Fruit fly (Drosophila melanogaster): ENCODE data around the gene ovo.

The ovo gene

DNA sequence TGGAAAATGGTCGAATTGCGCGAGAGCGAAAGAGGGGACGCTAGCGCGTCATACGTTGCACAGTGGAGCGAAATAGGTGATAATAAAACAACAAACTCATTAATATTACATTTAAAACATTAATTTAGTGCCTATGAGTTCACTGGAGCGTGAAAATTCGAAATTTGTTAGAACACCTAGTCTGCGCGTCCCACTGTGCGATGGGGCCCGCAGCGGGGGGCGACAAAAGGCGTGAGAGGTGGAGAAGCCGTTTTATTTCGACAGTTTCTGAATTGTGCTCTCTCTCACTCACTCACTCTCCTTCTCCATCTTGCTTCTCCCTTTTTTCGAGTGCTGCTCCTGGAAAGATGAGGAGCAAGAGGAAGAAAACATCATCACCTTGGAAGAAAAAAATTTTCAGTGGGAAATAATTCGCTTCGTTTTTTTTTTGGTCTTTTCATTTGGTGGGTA, 35.6 kb downstream of the ovo start (continued):
- TF ChIP-seq al (GFP tag; IDR thresholded peaks at IDR 0.05) = peak; percentile 93
- peak; percentile 97 for TF ChIP-seq chn (GFP tag; optimal IDR thresholded peaks at IDR 0.05)
- peak; percentile 96 for TF ChIP-seq H2.0 (GFP tag; IDR thresholded peaks at IDR 0.05)
- TF ChIP-seq HLH54F (GFP tag; optimal IDR thresholded peaks at IDR 0.05) = peak; percentile 94
- TF ChIP-seq az2 (GFP tag; optimal IDR thresholded peaks at IDR 0.05) = peak; percentile 93
- peak; percentile 90 for TF ChIP-seq ERR (GFP tag; optimal IDR thresholded peaks at IDR 0.05)
- peak; percentile 98 for TF ChIP-seq CG14441 (GFP tag; IDR thresholded peaks at IDR 0.05)
- peak; percentile 94 for TF ChIP-seq CG1647 (GFP tag; optimal IDR thresholded peaks at IDR 0.05)
- peak; percentile 92 for TF ChIP-seq HmgZ (tag; optimal IDR thresholded peaks at IDR 0.05)
- peak; percentile 98 for TF ChIP-seq CG12769 (tag; optimal IDR thresholded peaks at IDR 0.05)
- peak; percentile 90 for TF ChIP-seq CG11504 (tag; optimal IDR thresholded peaks at IDR 0.05)
- TF ChIP-seq Antp (GFP tag; optimal IDR thresholded peaks at IDR 0.05) = peak; percentile 97
- no peak for TF ChIP-seq CG8478 (optimal IDR thresholded peaks at IDR 0.05)
- TF ChIP-seq Opbp (GFP tag; IDR thresholded peaks at IDR 0.05; ENCODE audit: partially characterized antibody) = no peak
- TF ChIP-seq CG1602 (GFP tag; optimal IDR thresholded peaks at IDR 0.05) = peak; percentile 89
- TF ChIP-seq lmd (GFP tag; IDR thresholded peaks at IDR 0.05) = peak; percentile 97
- peak; percentile 93 for TF ChIP-seq CG6854 (GFP tag; optimal IDR thresholded peaks at IDR 0.05)
- TF ChIP-seq fd96Cb (tag; optimal IDR thresholded peaks at IDR 0.05) = peak; percentile 91
- peak; percentile 93 for TF ChIP-seq maf-S (GFP tag; optimal IDR thresholded peaks at IDR 0.05)
- TF ChIP-seq aop (GFP tag; IDR thresholded peaks at IDR 0.05) = peak; percentile 60; the same call in 1 of the 2 replicates
- peak; percentile 97 for TF ChIP-seq CG2199 (GFP tag; IDR thresholded peaks at IDR 0.05)
- TF ChIP-seq croc (GFP tag; conservative IDR thresholded peaks at IDR 0.05) = peak; percentile 93
- peak; percentile 88 for TF ChIP-seq dati (GFP tag; IDR thresholded peaks at IDR 0.05)
- peak; percentile 81 for TF ChIP-seq CG15601 (tag; optimal IDR thresholded peaks at IDR 0.05)
- peak; percentile 68 for TF ChIP-seq CG31388 (GFP tag; optimal IDR thresholded peaks at IDR 0.05)
- peak; percentile 94 for TF ChIP-seq CG7786 (GFP tag; optimal IDR thresholded peaks at IDR 0.05)
- peak; percentile 94 for TF ChIP-seq onecut (GFP tag; IDR thresholded peaks at IDR 0.05)
- TF ChIP-seq inv (GFP tag; IDR thresholded peaks at IDR 0.05; ENCODE audit: partially characterized antibody) = peak; percentile 50
- peak; percentile 75 for TF ChIP-seq CG3163 (GFP tag; optimal IDR thresholded peaks at IDR 0.05)
- TF ChIP-seq CTCF (GFP tag; optimal IDR thresholded peaks at IDR 0.05) = peak; percentile 58
- peak; percentile 88 for TF ChIP-seq zen (tag; optimal IDR thresholded peaks at IDR 0.05)
- peak; percentile 98 for TF ChIP-seq slbo (GFP tag; IDR thresholded peaks at IDR 0.05)
- TF ChIP-seq CG10147 (GFP tag; optimal IDR thresholded peaks at IDR 0.05) = peak; percentile 74
- peak; percentile 85 for TF ChIP-seq CG7987 (GFP tag; optimal IDR thresholded peaks at IDR 0.05)
- peak; percentile 87 for TF ChIP-seq Nf-YA (GFP tag; IDR thresholded peaks at IDR 0.05)
- TF ChIP-seq Xrp1 (GFP tag; IDR thresholded peaks at IDR 0.05) = peak; percentile 98
- peak; percentile 90 for TF ChIP-seq CG18262 (tag; optimal IDR thresholded peaks at IDR 0.05)
- TF ChIP-seq GATAe (GFP tag; conservative IDR thresholded peaks at IDR 0.05) = no peak; the same call in 1 of the 2 replicates
- peak; percentile 90 for TF ChIP-seq Vsx1 (GFP tag; optimal IDR thresholded peaks at IDR 0.05)
- peak; percentile 40 for TF ChIP-seq Kr (GFP tag; optimal IDR thresholded peaks at IDR 0.05)
- TF ChIP-seq Rx (GFP tag; IDR thresholded peaks at IDR 0.05) = peak; percentile 98
- TF ChIP-seq CG2712 (tag; optimal IDR thresholded peaks at IDR 0.05) = peak; percentile 93
- TF ChIP-seq Neu2 (GFP tag; optimal IDR thresholded peaks at IDR 0.05; ENCODE audit: borderline replicate concordance) = peak; percentile 87
- peak; percentile 94 for TF ChIP-seq CG30403 (GFP tag; optimal IDR thresholded peaks at IDR 0.05)
- TF ChIP-seq CG17361 (GFP tag; IDR thresholded peaks at IDR 0.05) = peak; percentile 91
- peak; percentile 93 for TF ChIP-seq CG30431 (GFP tag; optimal IDR thresholded peaks at IDR 0.05)
- peak; percentile 93 for TF ChIP-seq org-1 (GFP tag; optimal IDR thresholded peaks at IDR 0.05)
- peak; percentile 87 for TF ChIP-seq CG10565 (GFP tag; optimal IDR thresholded peaks at IDR 0.05)
- peak; percentile 44 for TF ChIP-seq Elba2 (GFP tag; optimal IDR thresholded peaks at IDR 0.05)
- TF ChIP-seq CG8359 (GFP tag; optimal IDR thresholded peaks at IDR 0.05; ENCODE audit: borderline replicate concordance) = peak; percentile 72
- peak; percentile 64 for TF ChIP-seq CG13123 (GFP tag; optimal IDR thresholded peaks at IDR 0.05)
- peak; percentile 80 for TF ChIP-seq CG5180 (GFP tag; optimal IDR thresholded peaks at IDR 0.05)

Data from whole organism, embryonic.